ENCODE assay signal across 1 fruit fly cellular context in genomic region chr3L:8347346-8347745, dm6.
A peak's percentile ranks its signal among the peaks of the same experiment; 100 is the strongest.
TF ChIP-seq lines count a peak whose summit lies in the region.

No protein-coding gene starts in this region.

TF ChIP-seq in whole organism, embryonic, 481 proteins besides CTCF, POLR2A, EP300 and RAD21 (continued from another document and continues in another):
- TF ChIP-seq crol (GFP tag; IDR thresholded peaks at IDR 0.05; lab: Robert Waterston, UW) (no peak), Atf6 (GFP tag; IDR thresholded peaks at IDR 0.05; lab: Robert Waterston, UW) (peak; percentile 40; the same call in 1 of the 2 replicates), CoRest (tag; optimal IDR thresholded peaks at IDR 0.05; lab: Kevin White, UChicago) (no peak), salm (tag; optimal IDR thresholded peaks at IDR 0.05; lab: Kevin White, UChicago) (no peak), Adf1 (GFP tag; IDR thresholded peaks at IDR 0.05; lab: Robert Waterston, UW) (peak; percentile 9; the same call in 1 of the 2 replicates), cato (GFP tag; optimal IDR thresholded peaks at IDR 0.05; lab: Kevin White, UChicago; ENCODE audit: borderline replicate concordance) (no peak), CG6683 (GFP tag; optimal IDR thresholded peaks at IDR 0.05; lab: Kevin White, UChicago) (peak; percentile 15), CG12236 (GFP tag; optimal IDR thresholded peaks at IDR 0.05; lab: Kevin White, UChicago) (no peak), Bteb2 (GFP tag; optimal IDR thresholded peaks at IDR 0.05; lab: Kevin White, UChicago) (no peak), CG11247 (GFP tag; IDR thresholded peaks at IDR 0.05; lab: Robert Waterston, UW) (peak; percentile 47; the same call in 1 of the 2 replicates), dpn (GFP tag; optimal IDR thresholded peaks at IDR 0.05; lab: Kevin White, UChicago) (peak in 1 of 2 experiments; percentile 9), CG12104 (GFP tag; optimal IDR thresholded peaks at IDR 0.05; lab: Kevin White, UChicago) (no peak), onecut (GFP tag; IDR thresholded peaks at IDR 0.05; lab: Robert Waterston, UW) (peak; percentile 40), dmrt11E (tag; optimal IDR thresholded peaks at IDR 0.05; lab: Kevin White, UChicago) (no peak), Aef1 (GFP tag; IDR thresholded peaks at IDR 0.05; lab: Robert Waterston, UW) (no peak), CG6813 (GFP tag; optimal IDR thresholded peaks at IDR 0.05; lab: Kevin White, UChicago) (peak; percentile 70), emc (GFP tag; optimal IDR thresholded peaks at IDR 0.05; lab: Kevin White, UChicago) (no peak), MBD-R2 (GFP tag; IDR thresholded peaks at IDR 0.05; lab: Robert Waterston, UW) (no peak), shn (GFP tag; optimal IDR thresholded peaks at IDR 0.05; lab: Kevin White, UChicago) (no peak), CG10431 (GFP tag; optimal IDR thresholded peaks at IDR 0.05; lab: Kevin White, UChicago) (no peak), CG8290 (GFP tag; optimal IDR thresholded peaks at IDR 0.05; lab: Kevin White, UChicago) (no peak), CG8290 (tag; optimal IDR thresholded peaks at IDR 0.05; lab: Kevin White, UChicago) (no peak), CG7271 (tag; optimal IDR thresholded peaks at IDR 0.05; lab: Kevin White, UChicago) (no peak), CG14441 (GFP tag; IDR thresholded peaks at IDR 0.05; lab: Robert Waterston, UW) (0 out of 2 replicates have a peak, but pooled peaks have one; percentile 24), HmgZ (tag; optimal IDR thresholded peaks at IDR 0.05; lab: Kevin White, UChicago) (peak; percentile 39), org-1 (GFP tag; optimal IDR thresholded peaks at IDR 0.05; lab: Kevin White, UChicago) (peak; percentile 36), pfk (GFP tag; optimal IDR thresholded peaks at IDR 0.05; lab: Kevin White, UChicago) (peak; percentile 22), Side (GFP tag; optimal IDR thresholded peaks at IDR 0.05; lab: Kevin White, UChicago) (no peak), HLH3B (GFP tag; IDR thresholded peaks at IDR 0.05; lab: Robert Waterston, UW) (peak; percentile 45; the same call in 1 of the 2 replicates), stwl (tag; optimal IDR thresholded peaks at IDR 0.05; lab: Kevin White, UChicago) (no peak), toy (GFP tag; IDR thresholded peaks at IDR 0.05; lab: Robert Waterston, UW) (no peak), CG4328 (GFP tag; optimal IDR thresholded peaks at IDR 0.05; lab: Kevin White, UChicago) (peak; percentile 50), nau (GFP tag; optimal IDR thresholded peaks at IDR 0.05; lab: Kevin White, UChicago) (no peak), Atf-2 (GFP tag; optimal IDR thresholded peaks at IDR 0.05; lab: Kevin White, UChicago) (no peak), Rfx (GFP tag; IDR thresholded peaks at IDR 0.05; lab: Robert Waterston, UW) (peak; percentile 51; the same call in 1 of the 2 replicates), CG31224 (GFP tag; IDR thresholded peaks at IDR 0.05; lab: Robert Waterston, UW) (0 out of 2 replicates have a peak, but pooled peaks have one; percentile 11), NC2α (GFP tag; optimal IDR thresholded peaks at IDR 0.05; lab: Kevin White, UChicago) (peak; percentile 17), ac (GFP tag; optimal IDR thresholded peaks at IDR 0.05; lab: Kevin White, UChicago) (peak; percentile 20), sim (GFP tag; IDR thresholded peaks at IDR 0.05; lab: Robert Waterston, UW) (no peak), da (GFP tag; optimal IDR thresholded peaks at IDR 0.05; lab: Kevin White, UChicago) (peak; percentile 28), z (GFP tag; IDR thresholded peaks at IDR 0.05; lab: Robert Waterston, UW) (0 out of 3 replicates have a peak, but pooled peaks have one; percentile 28), bab2 (GFP tag; optimal IDR thresholded peaks at IDR 0.05; lab: Kevin White, UChicago) (peak; percentile 4), stc (GFP tag; IDR thresholded peaks at IDR 0.05; lab: Robert Waterston, UW) (peak; percentile 34; the same call in 1 of the 2 replicates), CG11504 (tag; optimal IDR thresholded peaks at IDR 0.05; lab: Kevin White, UChicago) (no peak), Med (GFP tag; lab: Kevin White, UChicago) (peak; percentile 81), Taf1 (GFP tag; IDR thresholded peaks at IDR 0.05; lab: Robert Waterston, UW) (no peak), crp (GFP tag; optimal IDR thresholded peaks at IDR 0.05; lab: Kevin White, UChicago) (no peak), CG9876 (GFP tag; optimal IDR thresholded peaks at IDR 0.05; lab: Kevin White, UChicago) (no peak), dysf (GFP tag; IDR thresholded peaks at IDR 0.05; lab: Robert Waterston, UW) (0 out of 3 replicates have a peak, but pooled peaks have one; percentile 31), E2f2 (GFP tag; IDR thresholded peaks at IDR 0.05; lab: Robert Waterston, UW) (peak; percentile 23; the same call in 1 of the 2 replicates), unpg (GFP tag; optimal IDR thresholded peaks at IDR 0.05; lab: Kevin White, UChicago) (no peak), CG10209 (GFP tag; optimal IDR thresholded peaks at IDR 0.05; lab: Kevin White, UChicago) (peak; percentile 50), Gug (GFP tag; IDR thresholded peaks at IDR 0.05; lab: Robert Waterston, UW) (no peak), jigr1 (GFP tag; IDR thresholded peaks at IDR 0.05; lab: Robert Waterston, UW) (no peak), pros (GFP tag; optimal IDR thresholded peaks at IDR 0.05; lab: Kevin White, UChicago) (no peak), ATbp (GFP tag; optimal IDR thresholded peaks at IDR 0.05; lab: Kevin White, UChicago) (peak; percentile 86), fd102C (GFP tag; optimal IDR thresholded peaks at IDR 0.05; lab: Kevin White, UChicago) (no peak), gsb (GFP tag; IDR thresholded peaks at IDR 0.05; lab: Robert Waterston, UW) (peak; percentile 49), run (tag; optimal IDR thresholded peaks at IDR 0.05; lab: Kevin White, UChicago) (no peak), PHDP (tag; optimal IDR thresholded peaks at IDR 0.05; lab: Kevin White, UChicago) (no peak), Max (GFP tag; optimal IDR thresholded peaks at IDR 0.05; lab: Kevin White, UChicago) (no peak), Abd-B (GFP tag; optimal IDR thresholded peaks at IDR 0.05; lab: Kevin White, UChicago) (no peak), CG15514 (GFP tag; optimal IDR thresholded peaks at IDR 0.05; lab: Kevin White, UChicago) (peak; percentile 64), CG10565 (GFP tag; optimal IDR thresholded peaks at IDR 0.05; lab: Kevin White, UChicago) (no peak), CG2199 (GFP tag; IDR thresholded peaks at IDR 0.05; lab: Robert Waterston, UW) (no peak), chm (GFP tag; IDR thresholded peaks at IDR 0.05; lab: Robert Waterston, UW) (peak; percentile 55), Fer3 (tag; optimal IDR thresholded peaks at IDR 0.05; lab: Kevin White, UChicago) (peak; percentile 19), mirr (GFP tag; optimal IDR thresholded peaks at IDR 0.05; lab: Kevin White, UChicago) (peak; percentile 13), Ets65A (GFP tag; lab: Kevin White, UChicago) (no peak), CrebB (tag; optimal IDR thresholded peaks at IDR 0.05; lab: Kevin White, UChicago) (peak; percentile 38), pan (optimal IDR thresholded peaks at IDR 0.05; lab: Kevin White, UChicago) (no peak), pan (GFP tag; optimal IDR thresholded peaks at IDR 0.05 in 1 of 2, IDR thresholded peaks at IDR 0.05 in 1 of 2) (peak in 1 of 2 experiments; percentile 64), fd3F (GFP tag; optimal IDR thresholded peaks at IDR 0.05; lab: Kevin White, UChicago) (peak; percentile 17), CG7928 (GFP tag; optimal IDR thresholded peaks at IDR 0.05; lab: Kevin White, UChicago) (no peak), p53 (GFP tag; optimal IDR thresholded peaks at IDR 0.05; lab: Kevin White, UChicago) (no peak), fd64A (GFP tag; optimal IDR thresholded peaks at IDR 0.05; lab: Kevin White, UChicago) (peak; percentile 47), tio (GFP tag; optimal IDR thresholded peaks at IDR 0.05; lab: Kevin White, UChicago) (no peak), Camta (GFP tag; optimal IDR thresholded peaks at IDR 0.05; lab: Kevin White, UChicago) (peak; percentile 11), gcm2 (GFP tag; optimal IDR thresholded peaks at IDR 0.05; lab: Kevin White, UChicago) (no peak), D19A (tag; optimal IDR thresholded peaks at IDR 0.05; lab: Kevin White, UChicago) (no peak), bowl (GFP tag; IDR thresholded peaks at IDR 0.05; lab: Robert Waterston, UW) (0 out of 2 replicates have a peak, but pooled peaks have one; percentile 15), CG17328 (GFP tag; IDR thresholded peaks at IDR 0.05; lab: Robert Waterston, UW) (peak; percentile 36; the same call in 1 of the 2 replicates), CG6854 (GFP tag; optimal IDR thresholded peaks at IDR 0.05; lab: Kevin White, UChicago) (no peak), CG6689 (GFP tag; IDR thresholded peaks at IDR 0.05; lab: Robert Waterston, UW) (no peak), fru (optimal IDR thresholded peaks at IDR 0.05; lab: Kevin White, UChicago) (no peak), bcd (GFP tag; optimal IDR thresholded peaks at IDR 0.05; lab: Kevin White, UChicago) (peak; percentile 20), Hr51 (GFP tag; optimal IDR thresholded peaks at IDR 0.05; lab: Kevin White, UChicago) (peak in 1 of 2 experiments; percentile 11), Dad (GFP tag; optimal IDR thresholded peaks at IDR 0.05; lab: Kevin White, UChicago) (no peak), CG8089 (GFP tag; optimal IDR thresholded peaks at IDR 0.05; lab: Kevin White, UChicago) (no peak), Mes4 (GFP tag; optimal IDR thresholded peaks at IDR 0.05; lab: Kevin White, UChicago) (no peak), croc (GFP tag; conservative IDR thresholded peaks at IDR 0.05; lab: Robert Waterston, UW) (no peak), MTF-1 (GFP tag; optimal IDR thresholded peaks at IDR 0.05; lab: Kevin White, UChicago; ENCODE audit: borderline replicate concordance) (peak; percentile 56), tup (GFP tag; optimal IDR thresholded peaks at IDR 0.05; lab: Kevin White, UChicago) (peak; percentile 2), Drgx (GFP tag; IDR thresholded peaks at IDR 0.05; lab: Robert Waterston, UW) (no peak), nerfin-2 (GFP tag; IDR thresholded peaks at IDR 0.05; lab: Robert Waterston, UW; ENCODE audit: partially characterized antibody) (no peak), Mad (GFP tag; optimal IDR thresholded peaks at IDR 0.05; lab: Kevin White, UChicago) (no peak), HLHmδ (GFP tag; optimal IDR thresholded peaks at IDR 0.05; lab: Kevin White, UChicago) (peak; percentile 47), CG14667 (GFP tag; IDR thresholded peaks at IDR 0.05; lab: Robert Waterston, UW) (no peak), danr (GFP tag; IDR thresholded peaks at IDR 0.05; lab: Robert Waterston, UW) (no peak), ato (GFP tag; IDR thresholded peaks at IDR 0.05; lab: Robert Waterston, UW; ENCODE audit: partially characterized antibody) (no peak), caup (GFP tag; optimal IDR thresholded peaks at IDR 0.05; lab: Kevin White, UChicago; ENCODE audit: severe bottlenecking) (peak; percentile 58), oc (tag; optimal IDR thresholded peaks at IDR 0.05; lab: Kevin White, UChicago) (peak; percentile 23), cwo (GFP tag; optimal IDR thresholded peaks at IDR 0.05; lab: Kevin White, UChicago) (peak; percentile 11), CG12391 (tag; optimal IDR thresholded peaks at IDR 0.05; lab: Kevin White, UChicago) (no peak), bbx (GFP tag; IDR thresholded peaks at IDR 0.05; lab: Robert Waterston, UW; ENCODE audit: partially characterized antibody) (no peak), lov (optimal IDR thresholded peaks at IDR 0.05; lab: Kevin White, UChicago) (no peak), lov (GFP tag; IDR thresholded peaks at IDR 0.05; lab: Robert Waterston, UW) (0 out of 3 replicates have a peak, but pooled peaks have one; percentile 44), CG8281 (tag; optimal IDR thresholded peaks at IDR 0.05; lab: Kevin White, UChicago) (peak; percentile 24), Hand (GFP tag; optimal IDR thresholded peaks at IDR 0.05; lab: Kevin White, UChicago) (no peak), en (GFP tag; optimal IDR thresholded peaks at IDR 0.05; lab: Kevin White, UChicago) (no peak), CG17359 (tag; optimal IDR thresholded peaks at IDR 0.05; lab: Kevin White, UChicago) (no peak), slp2 (GFP tag; optimal IDR thresholded peaks at IDR 0.05; lab: Kevin White, UChicago) (no peak), CG7556 (GFP tag; optimal IDR thresholded peaks at IDR 0.05; lab: Kevin White, UChicago) (no peak), CG32532 (GFP tag; IDR thresholded peaks at IDR 0.05; lab: Robert Waterston, UW) (no peak), CG4820 (GFP tag; optimal IDR thresholded peaks at IDR 0.05; lab: Kevin White, UChicago) (no peak), CG12219 (GFP tag; optimal IDR thresholded peaks at IDR 0.05; lab: Kevin White, UChicago) (no peak), nerfin-1 (tag; optimal IDR thresholded peaks at IDR 0.05; lab: Kevin White, UChicago) (no peak), Dbx (GFP tag; IDR thresholded peaks at IDR 0.05; lab: Robert Waterston, UW) (no peak), knrl (GFP tag; IDR thresholded peaks at IDR 0.05; lab: Robert Waterston, UW; ENCODE audit: partially characterized antibody) (no peak), Oli (tag; optimal IDR thresholded peaks at IDR 0.05; lab: Kevin White, UChicago) (no peak), Myb (GFP tag; optimal IDR thresholded peaks at IDR 0.05; lab: Kevin White, UChicago) (no peak), CG7987 (GFP tag; optimal IDR thresholded peaks at IDR 0.05; lab: Kevin White, UChicago) (peak; percentile 1), CG11398 (GFP tag; optimal IDR thresholded peaks at IDR 0.05; lab: Kevin White, UChicago) (no peak), CG9727 (GFP tag; optimal IDR thresholded peaks at IDR 0.05; lab: Kevin White, UChicago) (peak; percentile 12), sima (GFP tag; optimal IDR thresholded peaks at IDR 0.05; lab: Kevin White, UChicago) (no peak), insv (GFP tag; optimal IDR thresholded peaks at IDR 0.05; lab: Kevin White, UChicago) (no peak), Sin3A (optimal IDR thresholded peaks at IDR 0.05; lab: Kevin White, UChicago) (no peak), schlank (tag; optimal IDR thresholded peaks at IDR 0.05; lab: Kevin White, UChicago) (peak; percentile 29), hkb (optimal IDR thresholded peaks at IDR 0.05; lab: Kevin White, UChicago) (no peak), hkb (GFP tag; IDR thresholded peaks at IDR 0.05; lab: Robert Waterston, UW) (peak; percentile 75), CG14014 (GFP tag; IDR thresholded peaks at IDR 0.05; lab: Robert Waterston, UW) (peak; percentile 48; the same call in 1 of the 2 replicates), CG1233 (GFP tag; optimal IDR thresholded peaks at IDR 0.05; lab: Kevin White, UChicago) (no peak), so (GFP tag; IDR thresholded peaks at IDR 0.05; lab: Robert Waterston, UW) (peak; percentile 49; the same call in 1 of the 3 replicates)
